Fruit fly (Drosophila melanogaster): Measurements from ENCODE around the gene Nna1.
A peak's percentile ranks its signal among the peaks of the same experiment; 100 is the strongest.

The Nna1 gene

dm6 chrX:13721934-13722333, 29.8 kb downstream of the Nna1 start, which contains the start of the genes Mrgn1 and mus101 (continued):
- TF ChIP-seq Dp (GFP tag; optimal IDR thresholded peaks at IDR 0.05) (peak; percentile 78), CG18476 (GFP tag; optimal IDR thresholded peaks at IDR 0.05) (no peak), CG17186 (GFP tag; optimal IDR thresholded peaks at IDR 0.05) (peak; percentile 1), CG4854 (GFP tag; optimal IDR thresholded peaks at IDR 0.05) (peak; percentile 97), knrl (GFP tag; IDR thresholded peaks at IDR 0.05; ENCODE audit: partially characterized antibody) (peak; percentile 81), ken (GFP tag; IDR thresholded peaks at IDR 0.05) (no peak), psq (GFP tag; optimal IDR thresholded peaks at IDR 0.05) (peak; percentile 58), trem (tag; optimal IDR thresholded peaks at IDR 0.05) (peak; percentile 80), abd-A (tag; optimal IDR thresholded peaks at IDR 0.05) (no peak), CG3847 (GFP tag; IDR thresholded peaks at IDR 0.05) (peak; percentile 42), CG3995 (GFP tag; optimal IDR thresholded peaks at IDR 0.05) (peak; percentile 59), CG4360 (GFP tag; IDR thresholded peaks at IDR 0.05) (no peak), unc-4 (GFP tag; IDR thresholded peaks at IDR 0.05; ENCODE audit: partially characterized antibody) (peak; percentile 85), CG17829 (tag; optimal IDR thresholded peaks at IDR 0.05) (peak; percentile 41), MBD-R2 (GFP tag; IDR thresholded peaks at IDR 0.05) (peak; percentile 90), Med (GFP tag) (peak; percentile 44), CG9876 (GFP tag; optimal IDR thresholded peaks at IDR 0.05) (no peak), nau (GFP tag; optimal IDR thresholded peaks at IDR 0.05) (no peak), dati (GFP tag; IDR thresholded peaks at IDR 0.05) (no peak), nerfin-2 (GFP tag; IDR thresholded peaks at IDR 0.05; ENCODE audit: partially characterized antibody) (peak; percentile 57; the same call in 1 of the 2 replicates), CG14710 (tag; optimal IDR thresholded peaks at IDR 0.05) (peak; percentile 81), CG14860 (GFP tag; IDR thresholded peaks at IDR 0.05; ENCODE audit: partially characterized antibody) (peak; percentile 77), bowl (GFP tag; IDR thresholded peaks at IDR 0.05) (no peak), eyg (GFP tag; optimal IDR thresholded peaks at IDR 0.05) (no peak), croc (GFP tag; conservative IDR thresholded peaks at IDR 0.05) (no peak), CG9437 (GFP tag; optimal IDR thresholded peaks at IDR 0.05) (no peak), CG16813 (GFP tag; IDR thresholded peaks at IDR 0.05; ENCODE audit: partially characterized antibody) (peak; percentile 79), CG4617 (GFP tag; optimal IDR thresholded peaks at IDR 0.05; ENCODE audit: borderline replicate concordance) (peak; percentile 62), CG34224 (GFP tag; IDR thresholded peaks at IDR 0.05; ENCODE audit: partially characterized antibody) (peak; percentile 77), exex (tag; optimal IDR thresholded peaks at IDR 0.05) (no peak), Sin3A (optimal IDR thresholded peaks at IDR 0.05) (peak; percentile 74), CG7963 (GFP tag; IDR thresholded peaks at IDR 0.05; ENCODE audit: partially characterized antibody) (0 out of 3 replicates have a peak, but pooled peaks have one; percentile 50), MESR4 (GFP tag; optimal IDR thresholded peaks at IDR 0.05) (peak; percentile 15), CG7271 (tag; optimal IDR thresholded peaks at IDR 0.05) (no peak), sens (GFP tag) (peak; percentile 73), Jarid2 (GFP tag; optimal IDR thresholded peaks at IDR 0.05) (no peak), Poxn (GFP tag; IDR thresholded peaks at IDR 0.05) (no peak), CG14441 (GFP tag; IDR thresholded peaks at IDR 0.05) (no peak), Max (GFP tag; optimal IDR thresholded peaks at IDR 0.05) (peak; percentile 13), CG4707 (GFP tag; optimal IDR thresholded peaks at IDR 0.05) (no peak), CG9727 (GFP tag; optimal IDR thresholded peaks at IDR 0.05) (peak; percentile 2), hbn (GFP tag; IDR thresholded peaks at IDR 0.05; ENCODE audit: partially characterized antibody) (peak; percentile 78), Spps (tag; optimal IDR thresholded peaks at IDR 0.05) (no peak), CG5245 (GFP tag; optimal IDR thresholded peaks at IDR 0.05) (no peak), hb (GFP tag; IDR thresholded peaks at IDR 0.05; ENCODE audit: partially characterized antibody) (peak; percentile 80), CG2202 (tag; optimal IDR thresholded peaks at IDR 0.05) (no peak), CG6791 (GFP tag; IDR thresholded peaks at IDR 0.05; ENCODE audit: partially characterized antibody) (peak; percentile 56; the same call in 1 of the 3 replicates), sc (optimal IDR thresholded peaks at IDR 0.05) (no peak), sc (GFP tag; optimal IDR thresholded peaks at IDR 0.05) (no peak), gfzf (GFP tag; optimal IDR thresholded peaks at IDR 0.05) (peak; percentile 23)
